Fruit fly (Drosophila melanogaster) whole organism, prepupa: ENCODE measurements around the gene CG8329.

Experiments used
- Blimp-1 ChIP-seq: fragments of 200-800 bp; sonication (Bioruptor generic); optimal IDR thresholded peaks from 3 replicates; lab custom pipeline; 2017; ENCODE audit warnings: missing biosample characterization, missing genetic modification characterization, mild to moderate bottlenecking, moderate library complexity, missing genetic modification reagents
- CG10631 ChIP-seq: fragments of 200-800 bp; sonication (Bioruptor generic); optimal IDR thresholded peaks from 2 replicates; lab custom pipeline; 2016; ENCODE audit warnings: missing biosample characterization, missing genetic modification characterization
- CG10669 ChIP-seq: fragments of 200-800 bp; sonication (Bioruptor generic); optimal IDR thresholded peaks from 3 replicates; lab custom pipeline; 2018; ENCODE audit warnings: missing biosample characterization, mild to moderate bottlenecking, missing genetic modification characterization, moderate library complexity
- CG11902 ChIP-seq: fragments of 200-800 bp; sonication (Bioruptor generic); optimal IDR thresholded peaks from 3 replicates; lab custom pipeline; 2016; ENCODE audit warnings: missing biosample characterization, missing genetic modification characterization
- CG1621 ChIP-seq: fragments of 200-800 bp; sonication (Bioruptor generic); optimal IDR thresholded peaks from 3 replicates; lab custom pipeline; 2018; ENCODE audit warnings: missing biosample characterization, mild to moderate bottlenecking, missing genetic modification characterization
- CG16779 ChIP-seq: fragments of 200-800 bp; sonication (Bioruptor generic); optimal IDR thresholded peaks from 3 replicates; lab custom pipeline; 2017; ENCODE audit warnings: missing biosample characterization, mild to moderate bottlenecking, missing genetic modification characterization
- CG3032 ChIP-seq: fragments of 200-800 bp; optimal IDR thresholded peaks from 2 replicates; lab custom pipeline; 2019; ENCODE audit warnings: missing biosample characterization, mild to moderate bottlenecking, missing genetic modification characterization, moderate library complexity
- CG31627 ChIP-seq: fragments of 200-800 bp; sonication (Bioruptor generic); optimal IDR thresholded peaks from 3 replicates; lab custom pipeline; 2016; ENCODE audit warnings: missing biosample characterization, missing genetic modification characterization
- CG32006 ChIP-seq: fragments of 200-800 bp; sonication (Bioruptor generic); optimal IDR thresholded peaks from 3 replicates; lab custom pipeline; 2017; ENCODE audit warnings: missing biosample characterization, mild to moderate bottlenecking, missing genetic modification characterization
- CG34406 ChIP-seq: fragments of 200-800 bp; sonication (Bioruptor generic); optimal IDR thresholded peaks from 3 replicates; lab custom pipeline; 2016; ENCODE audit warnings: missing biosample characterization, missing genetic modification characterization
- CG4318 ChIP-seq: fragments of 200-800 bp; sonication (Bioruptor generic); optimal IDR thresholded peaks from 3 replicates; lab custom pipeline; 2017; ENCODE audit warnings: missing biosample characterization, mild to moderate bottlenecking, missing genetic modification characterization
- CG6163 ChIP-seq: fragments of 200-800 bp; sonication (Bioruptor generic); IDR thresholded peaks from 3 replicates; pipeline ENCODE4 v1.3.6; 2022; ENCODE audit warnings: missing biosample characterization, missing genetic modification characterization
- CG6792 ChIP-seq: fragments of 200-800 bp; sonication (Bioruptor generic); optimal IDR thresholded peaks from 3 replicates; lab custom pipeline; 2016; ENCODE audit warnings: missing biosample characterization, missing genetic modification characterization
- CG7368 ChIP-seq: fragments of 200-800 bp; sonication (Bioruptor generic); optimal IDR thresholded peaks from 3 replicates; lab custom pipeline; 2016; ENCODE audit warnings: missing biosample characterization, missing genetic modification characterization
- CG8319 ChIP-seq: fragments of 200-800 bp; sonication (Bioruptor generic); optimal IDR thresholded peaks from 3 replicates; lab custom pipeline; 2016; ENCODE audit warnings: missing biosample characterization, missing genetic modification characterization
- Eip78C ChIP-seq: fragments of 200-800 bp; sonication (Bioruptor generic); peaks from one replicate; lab custom pipeline; 2016; ENCODE audit warnings: missing biosample characterization, missing genetic modification characterization
- Eip93F ChIP-seq: fragments of 200-800 bp; sonication (Bioruptor generic); optimal IDR thresholded peaks from 2 replicates; lab custom pipeline; 2016; ENCODE audit warnings: missing biosample characterization, mild to moderate bottlenecking, missing genetic modification characterization
- Ets21C ChIP-seq: fragments of 200-800 bp; sonication (Bioruptor generic); optimal IDR thresholded peaks from 3 replicates; lab custom pipeline; 2016; ENCODE audit warnings: missing biosample characterization, missing genetic modification characterization
- Gug ChIP-seq: fragments of 200-800 bp; sonication (Bioruptor generic); IDR thresholded peaks from 2 replicates; pipeline ENCODE4 v1.3.6; 2022; ENCODE audit warnings: missing biosample characterization, missing genetic modification characterization
- Hr4 ChIP-seq: fragments of 200-800 bp; sonication (Bioruptor generic); optimal IDR thresholded peaks from 3 replicates; lab custom pipeline; 2016; ENCODE audit warnings: missing biosample characterization, missing genetic modification characterization
- Lpt ChIP-seq: fragments of 200-800 bp; sonication (Bioruptor generic); optimal IDR thresholded peaks from 3 replicates; lab custom pipeline; 2016; ENCODE audit warnings: missing biosample characterization, missing genetic modification characterization
- OdsH ChIP-seq: fragments of 200-800 bp; sonication (Bioruptor generic); optimal IDR thresholded peaks from 3 replicates; lab custom pipeline; 2016; ENCODE audit warnings: missing biosample characterization, missing genetic modification characterization
- Smox ChIP-seq: fragments of 200-800 bp; sonication (Bioruptor generic); optimal IDR thresholded peaks from 3 replicates; lab custom pipeline; 2016; ENCODE audit warnings: missing biosample characterization, missing genetic modification characterization
- achi ChIP-seq: fragments of 200-800 bp; sonication (Bioruptor generic); optimal IDR thresholded peaks from 3 replicates; lab custom pipeline; 2016; ENCODE audit warnings: missing biosample characterization, missing genetic modification characterization
- acj6 ChIP-seq: fragments of 200-800 bp; sonication (Bioruptor generic); optimal IDR thresholded peaks from 3 replicates; lab custom pipeline; 2016; ENCODE audit warnings: missing biosample characterization, missing genetic modification characterization
- esn ChIP-seq: fragments of 200-800 bp; sonication (Bioruptor generic); optimal IDR thresholded peaks from 2 replicates; lab custom pipeline; 2016; ENCODE audit warnings: missing biosample characterization, mild to moderate bottlenecking, missing genetic modification characterization, moderate library complexity
- fkh ChIP-seq: fragments of 200-800 bp; sonication (Bioruptor generic); optimal IDR thresholded peaks from 3 replicates; lab custom pipeline; 2017; ENCODE audit warnings: missing biosample characterization, mild to moderate bottlenecking, missing genetic modification characterization, moderate library complexity
- net ChIP-seq: fragments of 200-800 bp; sonication (Bioruptor generic); optimal IDR thresholded peaks from 3 replicates; lab custom pipeline; 2016; ENCODE audit warnings: missing biosample characterization, missing genetic modification characterization
- spab ChIP-seq: fragments of 200-800 bp; sonication (Bioruptor generic); optimal IDR thresholded peaks from 2 replicates; lab custom pipeline; 2017; ENCODE audit warnings: missing biosample characterization, mild to moderate bottlenecking, missing genetic modification characterization, missing genetic modification reagents
- svp ChIP-seq: fragments of 200-800 bp; sonication (Bioruptor generic); peaks from one replicate; lab custom pipeline; 2016; ENCODE audit warnings: missing biosample characterization, missing genetic modification characterization
- topi ChIP-seq: fragments of 200-800 bp; sonication (Bioruptor generic); optimal IDR thresholded peaks from 3 replicates; lab custom pipeline; 2016; ENCODE audit warnings: missing biosample characterization, missing genetic modification characterization

The CG8329 gene

DNA sequence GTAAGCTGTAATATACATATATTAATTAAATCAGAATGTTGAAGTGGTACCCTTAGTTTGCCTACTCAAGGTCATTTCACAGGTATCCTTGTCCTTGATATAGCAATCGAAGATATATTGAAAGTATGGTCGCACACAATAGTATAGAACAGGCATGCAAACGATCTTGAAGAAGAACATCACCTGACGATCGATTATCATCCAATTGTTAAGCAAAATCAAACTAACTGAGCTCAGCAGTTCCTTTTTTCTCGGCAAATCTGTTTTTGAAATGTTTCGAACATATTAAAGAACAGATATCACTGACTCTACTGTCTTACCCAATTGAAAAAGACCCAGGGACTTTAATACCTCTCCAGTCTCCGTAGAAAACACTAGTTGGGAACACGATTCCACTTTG is 9.5 kb upstream of the CG8329 start, which contains the start of gene Cyp40:
Gene Cyp40, plus strand, starts transcription at position 301 of the 400 bp plus-strand sequence.
- TF ChIP-seq CG10631 (GFP tag; lab: Kevin White, UChicago): no peak
- TF ChIP-seq Hr4 (GFP tag; lab: Kevin White, UChicago): no peak

DNA sequence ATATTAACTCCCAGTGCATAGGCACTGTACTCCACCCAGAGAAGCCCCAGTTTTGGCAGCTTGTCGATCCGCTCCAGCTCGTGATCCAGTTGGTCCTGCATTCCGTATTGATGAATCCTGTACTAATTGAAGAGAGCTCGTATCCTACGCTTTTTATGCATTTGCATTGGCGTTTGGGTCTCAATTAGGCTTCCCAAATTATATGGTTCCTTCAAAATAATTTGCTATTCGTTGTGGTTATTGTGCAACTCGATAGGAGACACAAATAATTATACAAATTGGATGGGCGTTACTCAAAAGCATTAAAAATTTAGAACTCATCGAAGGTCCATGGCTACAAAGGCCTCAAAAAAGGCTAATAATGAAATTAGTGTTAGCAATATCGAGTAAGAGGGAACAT is 8.8 kb upstream of the CG8329 start, which contains the start of gene Or67b:
Gene Or67b, minus strand, starts transcription at position 101 of the 400 bp plus-strand sequence.
- TF ChIP-seq Ets21C (GFP tag; lab: Kevin White, UChicago) (no peak), CG6163 (GFP tag; lab: Robert Waterston, UW) (no peak), CG16779 (tag; lab: Kevin White, UChicago) (no peak), topi (GFP tag; lab: Kevin White, UChicago) (no peak), CG7368 (GFP tag; lab: Kevin White, UChicago) (no peak), Gug (GFP tag; lab: Robert Waterston, UW) (no peak), CG31627 (GFP tag; lab: Kevin White, UChicago) (no peak), CG10631 (GFP tag; lab: Kevin White, UChicago) (no peak), Eip93F (GFP tag; lab: Kevin White, UChicago) (no peak), CG11902 (GFP tag; lab: Kevin White, UChicago) (no peak), fkh (GFP tag; lab: Kevin White, UChicago) (no peak), CG4318 (no peak), CG10669 (GFP tag; lab: Kevin White, UChicago) (no peak), OdsH (GFP tag; lab: Kevin White, UChicago) (no peak), CG3032 (tag; lab: Kevin White, UChicago) (no peak), Lpt (GFP tag; lab: Kevin White, UChicago) (no peak), CG34406 (GFP tag; lab: Kevin White, UChicago) (no peak), acj6 (GFP tag; lab: Kevin White, UChicago) (no peak), esn (GFP tag; lab: Kevin White, UChicago) (no peak), CG32006 (GFP tag; lab: Kevin White, UChicago) (no peak)

DNA sequence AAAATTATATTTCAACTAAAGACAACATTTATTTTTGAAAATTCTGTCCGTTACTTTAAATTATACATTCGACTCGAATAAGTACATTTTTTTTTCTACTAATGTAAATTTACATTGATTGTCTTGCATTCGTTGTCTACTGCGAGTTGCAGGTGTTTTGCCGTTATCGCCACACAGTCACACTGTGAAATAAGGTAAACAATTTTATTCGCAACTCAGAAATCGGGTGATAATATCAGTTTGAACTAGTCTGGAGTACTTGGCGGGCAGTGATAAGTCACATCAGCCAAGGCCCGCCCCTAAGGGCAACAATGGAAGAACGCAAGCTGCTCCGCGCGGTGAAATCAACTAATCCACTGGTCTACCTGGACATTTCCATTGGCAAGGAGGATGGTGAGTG is 8.0 kb upstream of the CG8329 start:
- peak; percentile 94 for TF ChIP-seq fkh (GFP tag; lab: Kevin White, UChicago)
- TF ChIP-seq CG8319 (GFP tag; lab: Kevin White, UChicago): no peak
- no peak for TF ChIP-seq Smox
- TF ChIP-seq CG6792 (GFP tag; lab: Kevin White, UChicago): no peak
- no peak for TF ChIP-seq CG32006 (GFP tag; lab: Kevin White, UChicago)
- TF ChIP-seq achi (GFP tag; lab: Kevin White, UChicago): no peak
- TF ChIP-seq net (GFP tag; lab: Kevin White, UChicago): no peak
- no peak for TF ChIP-seq Eip78C (GFP tag; lab: Kevin White, UChicago)
- no peak for TF ChIP-seq svp (GFP tag; lab: Kevin White, UChicago)

DNA sequence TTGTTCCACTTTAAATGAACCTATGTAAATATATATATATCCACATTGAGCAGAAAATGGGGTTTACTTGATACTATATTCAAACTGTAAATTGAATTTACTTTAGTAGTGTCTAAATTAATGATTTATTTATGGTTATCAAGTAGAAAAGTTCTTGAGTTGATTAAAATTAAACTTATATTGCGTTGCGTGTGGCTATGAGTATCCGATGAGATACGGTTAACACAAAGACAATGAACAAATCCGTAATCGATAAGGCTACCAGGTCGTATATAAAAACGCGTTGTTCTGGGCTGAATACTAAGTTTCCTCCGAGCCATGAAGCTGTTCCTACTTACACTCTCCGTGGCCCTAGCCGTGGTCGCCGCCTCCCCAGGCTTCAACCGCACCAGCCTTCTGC is 1.1 kb downstream of the CG8329 start, which contains the start of gene CG18179:
Gene CG18179, plus strand, starts transcription at position 301 of the 400 bp plus-strand sequence.
- TF ChIP-seq svp (GFP tag; lab: Kevin White, UChicago) (peak; percentile 16), Gug (GFP tag; lab: Robert Waterston, UW) (no peak)

DNA sequence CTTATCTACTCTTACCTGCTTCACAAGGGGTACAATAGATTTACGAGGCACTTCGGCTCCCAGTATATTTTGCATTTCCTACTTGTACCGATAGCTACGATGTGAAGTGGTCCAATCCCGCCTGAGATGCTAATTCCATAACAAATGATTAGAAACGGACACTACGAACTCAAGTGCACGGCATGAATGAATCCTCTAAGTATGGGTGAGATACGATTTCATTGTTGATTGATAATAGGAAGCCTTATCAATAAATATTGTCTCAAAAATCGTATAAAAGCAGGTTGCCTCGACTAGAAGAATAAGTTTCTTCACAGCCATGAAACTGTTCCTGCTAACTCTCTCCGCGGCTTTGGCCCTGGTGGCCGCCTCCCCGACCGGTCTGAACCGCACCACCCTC is 2.8 kb downstream of the CG8329 start, which contains the start of gene CG18180:
Gene CG18180, plus strand, starts transcription at position 301 of the 400 bp plus-strand sequence.
- no peak for TF ChIP-seq Blimp-1 (GFP tag; lab: Kevin White, UChicago)
- TF ChIP-seq achi (GFP tag; lab: Kevin White, UChicago): no peak
- no peak for TF ChIP-seq Ets21C (GFP tag; lab: Kevin White, UChicago)
- no peak for TF ChIP-seq CG1621 (tag; lab: Kevin White, UChicago)
- no peak for TF ChIP-seq CG31627 (GFP tag; lab: Kevin White, UChicago)

DNA sequence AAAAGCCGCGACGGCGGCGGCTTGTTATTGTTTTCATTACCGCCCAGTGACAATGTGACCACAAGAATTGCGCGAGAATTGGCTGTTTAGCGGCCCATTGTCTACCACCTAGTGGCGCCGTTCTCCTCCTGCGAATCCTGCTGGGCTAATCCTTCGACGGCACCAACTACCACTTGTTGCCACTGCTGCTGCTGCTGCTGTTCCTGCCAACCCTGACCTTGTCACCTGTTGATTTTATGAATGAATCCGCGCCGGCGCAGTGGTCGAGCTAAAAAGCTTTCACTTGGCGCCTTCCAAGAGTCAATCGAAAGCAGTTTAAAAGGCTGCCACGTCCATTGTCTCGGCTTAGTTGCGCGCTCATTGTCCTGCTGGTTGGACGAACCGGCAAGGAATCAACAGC is 5.8 kb downstream of the CG8329 start, which contains the start of gene CNMaR:
Gene CNMaR, plus strand, starts transcription at position 348 of the 400 bp plus-strand sequence.
- TF ChIP-seq spab (GFP tag; lab: Kevin White, UChicago): no peak
